Worm (Caenorhabditis elegans) whole organism, L3 larva: Measurements from ENCODE around the gene T23F11.6.

Source experiments
- ama-1 ChIP-seq: fragments of 150-350 bp; optimal IDR thresholded peaks from 2 replicates; lab custom pipeline; 2018
- ceh-28 ChIP-seq: fragments of 150-350 bp; optimal IDR thresholded peaks from 2 replicates; lab custom pipeline; 2014; ENCODE audit warnings: missing biosample characterization, missing genetic modification reagents, missing genetic modification characterization
- ceh-82 ChIP-seq: fragments of 150-350 bp; optimal IDR thresholded peaks from 2 replicates; lab custom pipeline; 2014; ENCODE audit warnings: missing biosample characterization, missing genetic modification characterization
- egl-5 ChIP-seq: fragments of 150-350 bp; optimal IDR thresholded peaks from 2 replicates; lab custom pipeline; 2017; ENCODE audit warnings: missing biosample characterization, missing genetic modification reagents, missing genetic modification characterization, inconsistent platforms
- elt-3 ChIP-seq, 3 experiments: fragments of 150-350 bp in 1 of 3; sonication (generic microtip) in 2 of 3; optimal IDR thresholded peaks; 2 replicates in 2 of 3; 4 replicates in 1 of 3; lab custom pipeline; 2014 to 2017; ENCODE audit warnings: missing biosample characterization in 3 of 3, missing genetic modification characterization in 3 of 3
- eor-1 ChIP-seq, 2 experiments: fragments of 150-350 bp; optimal IDR thresholded peaks; 2 replicates each; lab custom pipeline; 2014 to 2018; ENCODE audit warnings: missing biosample characterization in 2 of 2, missing genetic modification characterization in 2 of 2
- fkh-2 ChIP-seq: fragments of 150-350 bp; optimal IDR thresholded peaks from 2 replicates; lab custom pipeline; 2014; ENCODE audit warnings: missing biosample characterization, missing genetic modification reagents, missing genetic modification characterization
- hmg-11 ChIP-seq: sonication (generic microtip); optimal IDR thresholded peaks from 2 replicates; lab custom pipeline; 2016; ENCODE audit warnings: missing genetic modification characterization, missing compliant biosample characterization
- lin-15B ChIP-seq: fragments of 150-350 bp; optimal IDR thresholded peaks from 2 replicates; lab custom pipeline; 2014; ENCODE audit warnings: missing biosample characterization, missing genetic modification characterization
- lsy-12 ChIP-seq: sonication (generic microtip); optimal IDR thresholded peaks from 2 replicates; lab custom pipeline; 2016; ENCODE audit warnings: mild to moderate bottlenecking, missing genetic modification characterization, missing compliant biosample characterization
- mml-1 ChIP-seq: fragments of 150-350 bp; sonication (generic microtip); optimal IDR thresholded peaks from 3 replicates; lab custom pipeline; 2014; ENCODE audit warnings: missing biosample characterization, missing genetic modification characterization
- nfya-1 ChIP-seq: sonication (generic microtip); optimal IDR thresholded peaks from 2 replicates; lab custom pipeline; 2017; ENCODE audit warnings: missing genetic modification characterization, mild to moderate bottlenecking, missing compliant biosample characterization, antibody characterized with exemption, moderate library complexity; ENCODE audit not compliant: insufficient read depth
- nhr-23 ChIP-seq: fragments of 150-350 bp; optimal IDR thresholded peaks from 2 replicates; lab custom pipeline; 2014; ENCODE audit warnings: missing biosample characterization, missing genetic modification reagents, missing genetic modification characterization
- nhr-237 ChIP-seq: fragments of 150-350 bp; optimal IDR thresholded peaks from 2 replicates; lab custom pipeline; 2014; ENCODE audit warnings: missing biosample characterization, missing genetic modification characterization
- nhr-25 ChIP-seq: sonication (generic microtip); optimal IDR thresholded peaks from 2 replicates; lab custom pipeline; 2017; ENCODE audit warnings: missing biosample characterization, missing genetic modification characterization
- nhr-28 ChIP-seq: fragments of 150-350 bp; optimal IDR thresholded peaks from 2 replicates; lab custom pipeline; 2014; ENCODE audit warnings: missing biosample characterization, missing genetic modification characterization
- nhr-43 ChIP-seq: sonication (generic microtip); optimal IDR thresholded peaks from 2 replicates; lab custom pipeline; 2016; ENCODE audit warnings: mild to moderate bottlenecking, missing genetic modification characterization, missing compliant biosample characterization; ENCODE audit not compliant: poor library complexity, severe bottlenecking
- nhr-67 ChIP-seq: fragments of 150-350 bp; optimal IDR thresholded peaks from 2 replicates; lab custom pipeline; 2014; ENCODE audit warnings: missing biosample characterization, missing genetic modification characterization
- nhr-77 ChIP-seq: fragments of 150-350 bp; optimal IDR thresholded peaks from 2 replicates; lab custom pipeline; 2014; ENCODE audit warnings: missing biosample characterization, missing genetic modification characterization
- sea-2 ChIP-seq: fragments of 150-350 bp; sonication (generic microtip); optimal IDR thresholded peaks from 4 replicates; lab custom pipeline; 2014; ENCODE audit warnings: missing biosample characterization, missing genetic modification reagents, missing genetic modification characterization
- tbx-2 ChIP-seq: sonication (generic microtip); optimal IDR thresholded peaks from 2 replicates; lab custom pipeline; 2016; ENCODE audit warnings: mild to moderate bottlenecking, missing genetic modification characterization, missing compliant biosample characterization
- unc-39 ChIP-seq: sonication (generic microtip); optimal IDR thresholded peaks from 4 replicates; lab custom pipeline; 2017; ENCODE audit warnings: missing biosample characterization, missing genetic modification characterization
- zag-1 ChIP-seq: fragments of 150-350 bp; optimal IDR thresholded peaks from 2 replicates; lab custom pipeline; 2014; ENCODE audit warnings: missing biosample characterization, missing genetic modification characterization
- ztf-11 ChIP-seq: fragments of 150-350 bp; optimal IDR thresholded peaks from 2 replicates; lab custom pipeline; 2014; ENCODE audit warnings: missing biosample characterization, missing genetic modification characterization

The T23F11.6 gene

DNA sequence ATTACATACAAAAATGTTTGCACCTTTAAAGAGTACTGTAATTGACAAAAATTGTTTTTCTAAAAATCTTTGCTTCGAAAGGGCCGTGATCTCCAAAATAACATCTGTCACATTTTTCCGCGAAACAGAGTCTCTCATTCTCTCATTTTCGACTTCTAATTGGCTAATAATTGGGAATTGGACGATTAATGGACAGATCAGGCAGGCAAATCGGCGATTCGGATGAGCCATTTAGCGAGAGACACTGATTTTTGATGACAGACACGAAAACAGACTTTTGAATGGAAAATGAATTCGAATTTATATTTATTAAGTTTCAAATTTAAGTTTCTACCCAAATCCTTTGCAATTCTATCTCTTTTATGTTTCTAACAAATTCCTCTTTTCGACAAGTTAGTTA, 43.9 kb downstream of the T23F11.6 start:
- TF ChIP-seq eor-1 (tag; optimal IDR thresholded peaks at IDR 0.05; lab: Kevin White, UChicago) (no peak), egl-5 (tag; lab: Kevin White, UChicago) (peak; percentile 93), nfya-1 (no peak), lsy-12 (no peak), hmg-11 (tag; lab: Kevin White, UChicago) (no peak), ama-1 (lab: Kevin White, UChicago) (no peak)

DNA sequence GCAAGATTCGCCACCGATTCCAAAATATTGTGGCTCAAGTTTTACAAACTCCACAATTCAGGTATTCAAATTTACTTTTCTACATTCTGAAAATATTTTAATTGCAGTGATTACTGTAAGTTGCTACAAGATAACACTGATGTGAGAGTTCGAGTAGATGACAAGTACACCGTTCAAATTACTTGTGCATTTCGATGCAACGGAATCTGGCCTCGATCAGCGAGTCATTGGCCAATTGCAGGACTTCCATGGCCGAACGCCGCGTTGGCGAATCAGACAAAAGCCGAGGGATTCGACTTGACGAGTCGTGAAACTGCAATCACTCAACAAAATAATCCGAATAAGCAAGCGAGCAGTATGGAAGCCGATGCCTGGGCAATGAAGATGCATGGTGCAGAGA, 46.4 kb downstream of the T23F11.6 start:
- TF ChIP-seq nhr-67 (tag; lab: Kevin White, UChicago): no peak
- TF ChIP-seq nhr-23 (tag; lab: Kevin White, UChicago): no peak
- TF ChIP-seq mml-1 (tag; lab: Kevin White, UChicago): no peak
- TF ChIP-seq sea-2 (GFP tag; lab: Kevin White, UChicago): no peak
- TF ChIP-seq fkh-2 (tag; lab: Kevin White, UChicago): no peak
- no peak for TF ChIP-seq nhr-237 (tag; lab: Kevin White, UChicago)
- no peak for TF ChIP-seq lin-15B (tag; lab: Kevin White, UChicago)
- TF ChIP-seq egl-5 (tag; lab: Kevin White, UChicago): no peak
- TF ChIP-seq hmg-11 (tag; lab: Kevin White, UChicago): no peak
- TF ChIP-seq ceh-82 (tag; lab: Kevin White, UChicago): no peak
- TF ChIP-seq nhr-28: no peak
- no peak for TF ChIP-seq ztf-11
- no peak for TF ChIP-seq nhr-43 (tag; lab: Kevin White, UChicago)
- TF ChIP-seq nhr-77: no peak
- TF ChIP-seq zag-1 (tag; lab: Kevin White, UChicago): no peak
- no peak for TF ChIP-seq ama-1 (lab: Kevin White, UChicago)
- TF ChIP-seq tbx-2: no peak
- TF ChIP-seq unc-39 (tag; lab: Kevin White, UChicago): no peak

DNA sequence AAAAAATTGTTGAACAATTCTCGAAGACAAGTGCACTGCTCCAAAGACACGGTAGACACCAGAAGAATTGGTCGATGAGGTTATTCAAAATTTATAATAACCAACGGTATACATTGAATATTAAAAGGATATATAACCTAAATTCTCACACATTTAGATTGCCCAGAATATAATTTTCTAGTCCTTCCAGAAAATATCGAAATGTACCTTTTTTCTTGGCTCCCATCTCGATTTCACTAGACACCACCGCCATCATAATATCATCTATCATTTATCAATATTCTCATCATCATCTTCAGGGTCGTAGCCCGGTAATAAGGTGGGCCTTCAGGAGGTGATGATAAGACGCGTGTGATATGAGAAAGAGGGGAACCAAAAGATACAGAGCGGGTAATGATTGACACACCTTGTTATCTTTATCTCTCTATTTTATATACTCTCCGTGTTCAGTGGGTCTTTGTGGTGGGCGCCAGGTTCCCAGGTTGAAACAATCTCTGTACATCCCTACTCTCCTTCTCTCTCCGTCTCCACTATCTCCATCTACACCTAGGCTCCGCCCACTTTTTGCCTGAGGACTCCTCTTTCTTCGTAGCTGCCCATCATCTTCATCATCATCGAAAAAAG, 47.5 kb downstream of the T23F11.6 start, which contains the start of gene mab-21:
Gene mab-21 (plus strand): TSS at position 615 of the 624 bp plus-strand sequence.
- TF ChIP-seq elt-3 (tag; optimal IDR thresholded peaks at IDR 0.05; lab: Kevin White, UChicago): peak in 1 of 3 experiments; percentile 34
- TF ChIP-seq nhr-25: peak; percentile 5
- TF ChIP-seq ceh-28 (tag; lab: Kevin White, UChicago): no peak
- TF ChIP-seq nhr-237 (tag; lab: Kevin White, UChicago): no peak
- peak; percentile 0 for TF ChIP-seq nhr-23 (tag; lab: Kevin White, UChicago)
- TF ChIP-seq, all 47 proteins: peak for 3
